Worm (Caenorhabditis elegans) whole organism, L2 larva: ENCODE data around the gene dnpp-1.
A peak's percentile ranks its signal among the peaks of the same experiment; 100 is the strongest.

Source experiments
- C34F6.9 ChIP-seq: fragments of 150-350 bp; optimal IDR thresholded peaks from 2 replicates; lab custom pipeline; 2014; ENCODE audit warnings: missing biosample characterization, missing genetic modification characterization
- F13H6.1 ChIP-seq: sonication (generic microtip); optimal IDR thresholded peaks from 2 replicates; lab custom pipeline; 2016; ENCODE audit warnings: missing genetic modification characterization, missing compliant biosample characterization
- R02D3.7 ChIP-seq: fragments of 150-350 bp; optimal IDR thresholded peaks from 2 replicates; lab custom pipeline; 2014; ENCODE audit warnings: missing biosample characterization, missing genetic modification characterization
- Y55F3AM.14 ChIP-seq: fragments of 200-800 bp; sonication (Bioruptor generic); optimal IDR thresholded peaks from 2 replicates; lab custom pipeline; 2018; ENCODE audit warnings: mild to moderate bottlenecking, missing genetic modification characterization, missing compliant biosample characterization
- ZK546.5 ChIP-seq: sonication (generic microtip); optimal IDR thresholded peaks from 2 replicates; lab custom pipeline; 2017; ENCODE audit warnings: missing biosample characterization, missing genetic modification characterization
- alr-1 ChIP-seq: fragments of 150-350 bp; optimal IDR thresholded peaks from 2 replicates; lab custom pipeline; 2014; ENCODE audit warnings: missing biosample characterization, missing genetic modification characterization
- ama-1 ChIP-seq: fragments of 150-350 bp; optimal IDR thresholded peaks from 2 replicates; lab custom pipeline; 2018; ENCODE audit warnings: inconsistent platforms
- blmp-1 ChIP-seq: sonication (generic microtip); optimal IDR thresholded peaks from 2 replicates; lab custom pipeline; 2017; ENCODE audit warnings: missing genetic modification characterization, mild to moderate bottlenecking, missing compliant biosample characterization, antibody characterized with exemption, moderate library complexity; ENCODE audit not compliant: insufficient read depth
- ceh-16 ChIP-seq: fragments of 150-350 bp; optimal IDR thresholded peaks from 2 replicates; lab custom pipeline; 2014; ENCODE audit warnings: missing biosample characterization, missing genetic modification characterization
- ceh-82 ChIP-seq: fragments of 150-350 bp; optimal IDR thresholded peaks from 2 replicates; lab custom pipeline; 2014; ENCODE audit warnings: missing biosample characterization, missing genetic modification characterization
- crh-2 ChIP-seq: sonication (generic microtip); optimal IDR thresholded peaks from 2 replicates; lab custom pipeline; 2017; ENCODE audit warnings: missing biosample characterization, missing genetic modification characterization
- dmd-4 ChIP-seq: sonication (generic microtip); optimal IDR thresholded peaks from 2 replicates; lab custom pipeline; 2017; ENCODE audit warnings: missing biosample characterization, missing genetic modification characterization
- elt-1 ChIP-seq: fragments of 150-350 bp; optimal IDR thresholded peaks from 2 replicates; lab custom pipeline; 2014; ENCODE audit warnings: missing biosample characterization, missing genetic modification characterization
- gmeb-1 ChIP-seq: fragments of 150-350 bp; optimal IDR thresholded peaks from 2 replicates; lab custom pipeline; 2014; ENCODE audit warnings: missing biosample characterization, missing genetic modification characterization
- lin-11 ChIP-seq: fragments of 150-350 bp; sonication (generic microtip); optimal IDR thresholded peaks from 2 replicates; lab custom pipeline; 2014; ENCODE audit warnings: missing biosample characterization, missing genetic modification characterization, inconsistent platforms, mixed read lengths
- lin-13 ChIP-seq: fragments of 150-350 bp; optimal IDR thresholded peaks from 2 replicates; lab custom pipeline; 2014; ENCODE audit warnings: missing biosample characterization, missing genetic modification reagents, missing genetic modification characterization
- lin-39 ChIP-seq: fragments of 150-350 bp; optimal IDR thresholded peaks from 2 replicates; lab custom pipeline; 2014; ENCODE audit warnings: missing biosample characterization, missing genetic modification reagents, missing genetic modification characterization
- lsy-2 ChIP-seq, 2 experiments: fragments of 150-350 bp in 1 of 2; sonication (generic microtip) in 1 of 2; optimal IDR thresholded peaks; 2 replicates each; lab custom pipeline; 2014 to 2017; ENCODE audit warnings: missing biosample characterization in 2 of 2, missing genetic modification characterization in 2 of 2
- mab-5 ChIP-seq: fragments of 150-350 bp; optimal IDR thresholded peaks from 2 replicates; lab custom pipeline; 2014; ENCODE audit warnings: missing biosample characterization, missing genetic modification characterization
- mbf-1 ChIP-seq: sonication (generic microtip); optimal IDR thresholded peaks from 2 replicates; lab custom pipeline; 2017; ENCODE audit warnings: missing biosample characterization, missing genetic modification characterization
- mdl-1 ChIP-seq, 2 experiments: fragments of 150-350 bp in 1 of 2; sonication (generic microtip) in 1 of 2; optimal IDR thresholded peaks; 2 replicates each; lab custom pipeline; 2017; ENCODE audit warnings: missing biosample characterization in 2 of 2, missing genetic modification characterization in 2 of 2
- nhr-10 ChIP-seq: sonication (generic microtip); optimal IDR thresholded peaks from 2 replicates; lab custom pipeline; 2017; ENCODE audit warnings: missing biosample characterization, missing genetic modification characterization
- nhr-12 ChIP-seq: fragments of 150-350 bp; optimal IDR thresholded peaks from 2 replicates; lab custom pipeline; 2014; ENCODE audit warnings: missing biosample characterization, missing genetic modification characterization
- nhr-129 ChIP-seq: fragments of 150-350 bp; optimal IDR thresholded peaks from 2 replicates; lab custom pipeline; 2014; ENCODE audit warnings: missing biosample characterization, missing genetic modification characterization
- nhr-21 ChIP-seq: fragments of 150-350 bp; optimal IDR thresholded peaks from 2 replicates; lab custom pipeline; 2014; ENCODE audit warnings: missing biosample characterization, missing genetic modification characterization
- nhr-23 ChIP-seq: fragments of 150-350 bp; optimal IDR thresholded peaks from 2 replicates; lab custom pipeline; 2014; ENCODE audit warnings: missing biosample characterization, missing genetic modification reagents, missing genetic modification characterization
- nhr-237 ChIP-seq: fragments of 150-350 bp; optimal IDR thresholded peaks from 2 replicates; lab custom pipeline; 2014; ENCODE audit warnings: missing biosample characterization, missing genetic modification characterization
- nhr-25 ChIP-seq: fragments of 150-350 bp; sonication (generic microtip); optimal IDR thresholded peaks from 3 replicates; lab custom pipeline; 2014; ENCODE audit warnings: missing biosample characterization, missing genetic modification characterization
- nhr-6 ChIP-seq: fragments of 150-350 bp; optimal IDR thresholded peaks from 2 replicates; lab custom pipeline; 2014; ENCODE audit warnings: missing biosample characterization, missing genetic modification characterization
- nhr-77 ChIP-seq: fragments of 150-350 bp; optimal IDR thresholded peaks from 2 replicates; lab custom pipeline; 2014; ENCODE audit warnings: missing biosample characterization, missing genetic modification characterization
- peb-1 ChIP-seq: fragments of 150-350 bp; optimal IDR thresholded peaks from 2 replicates; lab custom pipeline; 2014; ENCODE audit warnings: missing biosample characterization, missing genetic modification characterization
- sem-4 ChIP-seq: fragments of 150-350 bp; optimal IDR thresholded peaks from 2 replicates; lab custom pipeline; 2014; ENCODE audit warnings: missing biosample characterization, missing genetic modification reagents, missing genetic modification characterization
- skn-1 ChIP-seq: sonication (generic microtip); optimal IDR thresholded peaks from 2 replicates; lab custom pipeline; 2017; ENCODE audit warnings: missing biosample characterization, missing genetic modification characterization
- sma-3 ChIP-seq: sonication (generic microtip); optimal IDR thresholded peaks from 2 replicates; lab custom pipeline; 2016; ENCODE audit warnings: missing genetic modification reagents, missing genetic modification characterization, missing compliant biosample characterization
- sma-9 ChIP-seq, 2 experiments: fragments of 150-350 bp in 1 of 2; sonication (generic microtip) in 1 of 2; optimal IDR thresholded peaks; 2 replicates each; lab custom pipeline; 2014 to 2016; ENCODE audit warnings: missing genetic modification characterization in 2 of 2, mild to moderate bottlenecking in 1 of 2, missing biosample characterization in 1 of 2, missing compliant biosample characterization in 1 of 2, missing genetic modification reagents in 1 of 2, moderate library complexity in 1 of 2
- snpc-4 ChIP-seq: fragments of 150-350 bp; optimal IDR thresholded peaks from 2 replicates; lab custom pipeline; 2014; ENCODE audit warnings: missing biosample characterization, missing genetic modification characterization
- unc-39 ChIP-seq: fragments of 150-350 bp; optimal IDR thresholded peaks from 2 replicates; lab custom pipeline; 2014; ENCODE audit warnings: missing biosample characterization, missing genetic modification characterization
- unc-55 ChIP-seq: fragments of 150-350 bp; sonication (generic microtip); optimal IDR thresholded peaks from 3 replicates; lab custom pipeline; 2014; ENCODE audit warnings: missing biosample characterization, missing genetic modification reagents, missing genetic modification characterization
- unc-62 ChIP-seq: fragments of 150-350 bp; optimal IDR thresholded peaks from 2 replicates; lab custom pipeline; 2014; ENCODE audit warnings: missing biosample characterization, missing genetic modification reagents, missing genetic modification characterization
- ztf-1 ChIP-seq: fragments of 200-800 bp; sonication (Bioruptor generic); conservative IDR thresholded peaks from 2 replicates; pipeline ENCODE4 v1.3.6; 2022; ENCODE audit warnings: missing genetic modification characterization, missing compliant biosample characterization
- ztf-11 ChIP-seq: sonication (generic microtip); optimal IDR thresholded peaks from 2 replicates; lab custom pipeline; 2017; ENCODE audit warnings: missing biosample characterization, missing genetic modification characterization
- ztf-4 ChIP-seq: fragments of 150-350 bp; optimal IDR thresholded peaks from 2 replicates; lab custom pipeline; 2014; ENCODE audit warnings: missing biosample characterization, missing genetic modification characterization

dnpp-1 gene

DNA sequence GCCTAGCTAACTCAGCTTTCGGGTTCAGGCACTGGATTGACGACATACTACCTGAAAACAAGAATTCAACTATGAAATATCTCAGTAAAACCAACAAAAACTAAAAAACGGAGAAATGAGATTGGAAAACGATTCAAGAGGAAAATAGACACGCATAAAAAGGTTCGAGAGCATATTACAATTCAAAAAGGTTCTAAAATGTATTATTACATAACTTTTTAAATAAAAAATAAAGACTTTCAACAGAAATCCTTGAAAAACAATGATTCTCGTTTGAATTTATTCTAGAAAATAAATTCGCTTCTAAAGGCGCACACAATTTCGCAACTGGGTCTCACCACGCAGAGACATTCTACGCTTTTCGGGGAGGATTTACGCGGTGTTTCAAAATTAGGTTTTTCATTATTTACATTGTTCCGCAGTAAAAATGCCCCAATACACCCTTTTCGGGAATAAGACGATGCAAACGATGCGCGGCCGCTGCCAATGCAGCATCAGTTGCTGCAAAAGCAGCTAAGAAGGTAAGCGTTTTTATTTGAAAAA is 7.9 kb downstream of the dnpp-1 start, which contains the start of the genes cct-6 and alh-9 (continued):
- TF ChIP-seq ceh-82 (tag; lab: Kevin White, UChicago) = peak; percentile 20
- no peak for TF ChIP-seq skn-1 (tag; lab: Kevin White, UChicago)
- TF ChIP-seq lin-39 (tag; lab: Kevin White, UChicago) = no peak
- TF ChIP-seq peb-1 = no peak
- no peak for TF ChIP-seq ceh-16 (tag; lab: Kevin White, UChicago)
- no peak for TF ChIP-seq mdl-1 (tag; optimal IDR thresholded peaks at IDR 0.05; lab: Kevin White, UChicago)
- TF ChIP-seq ama-1 (lab: Kevin White, UChicago) = peak; percentile 44
- peak; percentile 79 for TF ChIP-seq lin-11 (tag; lab: Kevin White, UChicago)
- TF ChIP-seq ztf-11 (tag; lab: Kevin White, UChicago) = no peak
- no peak for TF ChIP-seq alr-1 (tag; lab: Kevin White, UChicago)
- peak; percentile 46 for TF ChIP-seq mab-5 (tag; lab: Kevin White, UChicago)
- TF ChIP-seq F13H6.1 (tag; lab: Kevin White, UChicago) = peak; percentile 69
- no peak for TF ChIP-seq nhr-10 (tag; lab: Kevin White, UChicago)
- no peak for TF ChIP-seq nhr-12 (tag; lab: Kevin White, UChicago)

DNA sequence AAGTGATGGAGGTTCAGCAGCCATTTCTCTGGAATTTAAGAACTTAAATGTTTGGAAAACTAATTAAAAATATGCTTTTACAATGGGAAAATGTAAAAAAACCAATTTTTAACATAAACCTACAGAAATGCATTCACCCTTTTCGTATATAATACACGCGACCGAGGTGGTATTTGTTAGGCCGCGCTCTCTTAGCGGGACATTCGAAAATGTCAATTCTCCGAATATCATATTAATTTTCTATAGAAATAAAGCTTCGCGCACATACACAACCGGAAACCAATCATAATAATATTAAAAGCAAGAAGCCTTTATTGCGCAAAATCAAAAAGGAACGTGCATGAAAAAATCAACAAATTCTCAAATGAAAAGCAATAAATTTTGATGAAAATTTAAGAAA is 10.4 kb downstream of the dnpp-1 start, which contains the start of gene ddx-23:
TSS of gene ddx-23 (minus strand) at position 30 of the 400 bp plus-strand sequence.
- peak; percentile 8 for TF ChIP-seq lin-13 (GFP tag; lab: Kevin White, UChicago)
- TF ChIP-seq lsy-2 (tag; optimal IDR thresholded peaks at IDR 0.05; lab: Kevin White, UChicago) = peak in 1 of 2 experiments; percentile 57
- peak; percentile 49 for TF ChIP-seq sma-3 (GFP tag; lab: Kevin White, UChicago)
- TF ChIP-seq C34F6.9 (tag; lab: Kevin White, UChicago) = peak; percentile 14
- no peak for TF ChIP-seq mbf-1 (tag; lab: Kevin White, UChicago)
- no peak for TF ChIP-seq ZK546.5 (tag; lab: Kevin White, UChicago)
- TF ChIP-seq snpc-4 (tag; lab: Kevin White, UChicago) = no peak
- peak; percentile 53 for TF ChIP-seq ama-1 (lab: Kevin White, UChicago)
- no peak for TF ChIP-seq nhr-21 (tag; lab: Kevin White, UChicago)
- peak; percentile 63 for TF ChIP-seq gmeb-1
- TF ChIP-seq ztf-4 = peak; percentile 81
- TF ChIP-seq crh-2 = no peak
- no peak for TF ChIP-seq dmd-4 (tag; lab: Kevin White, UChicago)
- TF ChIP-seq blmp-1 (tag; lab: Kevin White, UChicago) = no peak
- TF ChIP-seq unc-55 = peak; percentile 4
- TF ChIP-seq, all 48 proteins: peak for 8

- no peak for TF ChIP-seq ztf-1 (GFP tag; lab: Robert Waterston, UW)
- TF ChIP-seq unc-55 = peak; percentile 30
- TF ChIP-seq crh-2 = peak; percentile 7
- peak; percentile 3 for TF ChIP-seq sma-9 (GFP tag; optimal IDR thresholded peaks at IDR 0.05; lab: Kevin White, UChicago)
- TF ChIP-seq sma-9 (tag; optimal IDR thresholded peaks at IDR 0.05; lab: Kevin White, UChicago) = no peak
- peak; percentile 49 for TF ChIP-seq C34F6.9 (tag; lab: Kevin White, UChicago)
Measured at ce11 chrIII:5846412-5846811, 17.2 kb downstream of the dnpp-1 start.

DNA sequence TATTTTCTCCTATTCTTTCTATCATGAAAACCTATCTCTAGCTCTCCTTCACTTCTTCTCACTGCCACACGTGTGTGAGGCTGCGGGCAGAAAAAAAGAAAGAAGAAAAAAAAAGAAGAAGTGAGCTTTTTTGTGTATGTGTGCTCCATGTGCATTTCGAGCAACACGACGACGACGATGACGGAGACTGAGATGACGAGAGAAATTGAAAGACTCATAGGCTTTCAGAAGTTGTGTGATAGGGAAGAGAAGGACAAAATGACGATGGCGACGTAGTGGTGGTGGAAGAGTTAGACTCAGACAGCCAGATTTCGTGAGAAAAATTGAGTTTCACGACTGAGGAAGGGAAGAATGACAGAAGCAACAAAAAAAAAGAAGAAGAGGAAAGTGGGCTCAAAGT is 18.1 kb downstream of the dnpp-1 start:
- TF ChIP-seq gmeb-1 (no peak), mbf-1 (tag; lab: Kevin White, UChicago) (no peak), lsy-2 (tag; optimal IDR thresholded peaks at IDR 0.05; lab: Kevin White, UChicago) (peak; percentile 2 to 77), nhr-6 (peak; percentile 41), sma-9 (GFP tag; optimal IDR thresholded peaks at IDR 0.05; lab: Kevin White, UChicago) (peak; percentile 72), sma-9 (tag; optimal IDR thresholded peaks at IDR 0.05; lab: Kevin White, UChicago) (no peak), elt-1 (tag; lab: Kevin White, UChicago) (no peak), nhr-12 (tag; lab: Kevin White, UChicago) (no peak), sem-4 (peak; percentile 28), peb-1 (no peak), nhr-10 (tag; lab: Kevin White, UChicago) (no peak), blmp-1 (tag; lab: Kevin White, UChicago) (no peak), unc-62 (GFP tag; lab: Kevin White, UChicago) (no peak), mdl-1 (tag; optimal IDR thresholded peaks at IDR 0.05; lab: Kevin White, UChicago) (peak; percentile 89 to 95), nhr-21 (tag; lab: Kevin White, UChicago) (no peak), mab-5 (tag; lab: Kevin White, UChicago) (no peak), unc-39 (no peak), R02D3.7 (tag; lab: Kevin White, UChicago) (no peak), ztf-1 (GFP tag; lab: Robert Waterston, UW) (no peak), skn-1 (tag; lab: Kevin White, UChicago) (no peak), lin-11 (tag; lab: Kevin White, UChicago) (peak; percentile 34), snpc-4 (tag; lab: Kevin White, UChicago) (no peak), nhr-25 (tag; lab: Kevin White, UChicago) (no peak), ceh-82 (tag; lab: Kevin White, UChicago) (no peak), ama-1 (lab: Kevin White, UChicago) (no peak), lin-39 (tag; lab: Kevin White, UChicago) (no peak), nhr-129 (tag; lab: Kevin White, UChicago) (peak; percentile 91), Y55F3AM.14 (GFP tag; lab: Kevin White, UChicago) (peak; percentile 71), nhr-23 (tag; lab: Kevin White, UChicago) (no peak), nhr-237 (tag; lab: Kevin White, UChicago) (no peak), ceh-16 (tag; lab: Kevin White, UChicago) (no peak), nhr-77 (tag; lab: Kevin White, UChicago) (no peak), unc-55 (peak; percentile 94), ztf-4 (peak; percentile 61), lin-13 (GFP tag; lab: Kevin White, UChicago) (peak; percentile 58), ztf-11 (tag; lab: Kevin White, UChicago) (no peak), C34F6.9 (tag; lab: Kevin White, UChicago) (peak; percentile 83)
